Worm (Caenorhabditis elegans) whole organism, L2 larva: ENCODE measurements around the gene clec-265.

Source experiments
- C34F6.9 ChIP-seq: fragments of 150-350 bp; optimal IDR thresholded peaks from 2 replicates; lab custom pipeline; 2014; ENCODE audit warnings: missing biosample characterization, missing genetic modification characterization
- R02D3.7 ChIP-seq: fragments of 150-350 bp; optimal IDR thresholded peaks from 2 replicates; lab custom pipeline; 2014; ENCODE audit warnings: missing biosample characterization, missing genetic modification characterization
- Y55F3AM.14 ChIP-seq: fragments of 200-800 bp; sonication (Bioruptor generic); optimal IDR thresholded peaks from 2 replicates; lab custom pipeline; 2018; ENCODE audit warnings: mild to moderate bottlenecking, missing genetic modification characterization, missing compliant biosample characterization
- ZK546.5 ChIP-seq: sonication (generic microtip); optimal IDR thresholded peaks from 2 replicates; lab custom pipeline; 2017; ENCODE audit warnings: missing biosample characterization, missing genetic modification characterization
- alr-1 ChIP-seq: fragments of 150-350 bp; optimal IDR thresholded peaks from 2 replicates; lab custom pipeline; 2014; ENCODE audit warnings: missing biosample characterization, missing genetic modification characterization
- ama-1 ChIP-seq: fragments of 150-350 bp; optimal IDR thresholded peaks from 2 replicates; lab custom pipeline; 2018; ENCODE audit warnings: inconsistent platforms
- ceh-82 ChIP-seq: fragments of 150-350 bp; optimal IDR thresholded peaks from 2 replicates; lab custom pipeline; 2014; ENCODE audit warnings: missing biosample characterization, missing genetic modification characterization
- crh-2 ChIP-seq: sonication (generic microtip); optimal IDR thresholded peaks from 2 replicates; lab custom pipeline; 2017; ENCODE audit warnings: missing biosample characterization, missing genetic modification characterization
- dmd-4 ChIP-seq: sonication (generic microtip); optimal IDR thresholded peaks from 2 replicates; lab custom pipeline; 2017; ENCODE audit warnings: missing biosample characterization, missing genetic modification characterization
- egl-27 ChIP-seq: sonication (generic microtip); optimal IDR thresholded peaks from 3 replicates; lab custom pipeline; 2017; ENCODE audit warnings: missing biosample characterization, missing genetic modification reagents, missing genetic modification characterization
- elt-1 ChIP-seq: fragments of 150-350 bp; optimal IDR thresholded peaks from 2 replicates; lab custom pipeline; 2014; ENCODE audit warnings: missing biosample characterization, missing genetic modification characterization
- elt-3 ChIP-seq: sonication (generic microtip); optimal IDR thresholded peaks from 2 replicates; lab custom pipeline; 2017; ENCODE audit warnings: missing biosample characterization, missing genetic modification characterization
- fos-1 ChIP-seq: fragments of 150-350 bp; optimal IDR thresholded peaks from 2 replicates; lab custom pipeline; 2014; ENCODE audit warnings: missing biosample characterization, missing genetic modification characterization
- gmeb-1 ChIP-seq: fragments of 150-350 bp; optimal IDR thresholded peaks from 2 replicates; lab custom pipeline; 2014; ENCODE audit warnings: missing biosample characterization, missing genetic modification characterization
- lin-11 ChIP-seq: fragments of 150-350 bp; sonication (generic microtip); optimal IDR thresholded peaks from 2 replicates; lab custom pipeline; 2014; ENCODE audit warnings: missing biosample characterization, missing genetic modification characterization, inconsistent platforms, mixed read lengths
- lin-13 ChIP-seq: fragments of 150-350 bp; optimal IDR thresholded peaks from 2 replicates; lab custom pipeline; 2014; ENCODE audit warnings: missing biosample characterization, missing genetic modification reagents, missing genetic modification characterization
- lin-39 ChIP-seq: fragments of 150-350 bp; optimal IDR thresholded peaks from 2 replicates; lab custom pipeline; 2014; ENCODE audit warnings: missing biosample characterization, missing genetic modification reagents, missing genetic modification characterization
- lsy-2 ChIP-seq, 2 experiments: fragments of 150-350 bp in 1 of 2; sonication (generic microtip) in 1 of 2; optimal IDR thresholded peaks; 2 replicates each; lab custom pipeline; 2014 to 2017; ENCODE audit warnings: missing biosample characterization in 2 of 2, missing genetic modification characterization in 2 of 2
- mbf-1 ChIP-seq: sonication (generic microtip); optimal IDR thresholded peaks from 2 replicates; lab custom pipeline; 2017; ENCODE audit warnings: missing biosample characterization, missing genetic modification characterization
- mdl-1 ChIP-seq, 2 experiments: fragments of 150-350 bp in 1 of 2; sonication (generic microtip) in 1 of 2; optimal IDR thresholded peaks; 2 replicates each; lab custom pipeline; 2017; ENCODE audit warnings: missing biosample characterization in 2 of 2, missing genetic modification characterization in 2 of 2
- nhr-10 ChIP-seq: sonication (generic microtip); optimal IDR thresholded peaks from 2 replicates; lab custom pipeline; 2017; ENCODE audit warnings: missing biosample characterization, missing genetic modification characterization
- nhr-11 ChIP-seq: fragments of 150-350 bp; optimal IDR thresholded peaks from 2 replicates; lab custom pipeline; 2014; ENCODE audit warnings: missing biosample characterization, missing genetic modification characterization
- nhr-12 ChIP-seq: fragments of 150-350 bp; optimal IDR thresholded peaks from 2 replicates; lab custom pipeline; 2014; ENCODE audit warnings: missing biosample characterization, missing genetic modification characterization
- nhr-129 ChIP-seq: fragments of 150-350 bp; optimal IDR thresholded peaks from 2 replicates; lab custom pipeline; 2014; ENCODE audit warnings: missing biosample characterization, missing genetic modification characterization
- nhr-21 ChIP-seq: fragments of 150-350 bp; optimal IDR thresholded peaks from 2 replicates; lab custom pipeline; 2014; ENCODE audit warnings: missing biosample characterization, missing genetic modification characterization
- nhr-23 ChIP-seq: fragments of 150-350 bp; optimal IDR thresholded peaks from 2 replicates; lab custom pipeline; 2014; ENCODE audit warnings: missing biosample characterization, missing genetic modification reagents, missing genetic modification characterization
- nhr-237 ChIP-seq: fragments of 150-350 bp; optimal IDR thresholded peaks from 2 replicates; lab custom pipeline; 2014; ENCODE audit warnings: missing biosample characterization, missing genetic modification characterization
- nhr-25 ChIP-seq: fragments of 150-350 bp; sonication (generic microtip); optimal IDR thresholded peaks from 3 replicates; lab custom pipeline; 2014; ENCODE audit warnings: missing biosample characterization, missing genetic modification characterization
- nhr-6 ChIP-seq: fragments of 150-350 bp; optimal IDR thresholded peaks from 2 replicates; lab custom pipeline; 2014; ENCODE audit warnings: missing biosample characterization, missing genetic modification characterization
- nhr-77 ChIP-seq: fragments of 150-350 bp; optimal IDR thresholded peaks from 2 replicates; lab custom pipeline; 2014; ENCODE audit warnings: missing biosample characterization, missing genetic modification characterization
- peb-1 ChIP-seq: fragments of 150-350 bp; optimal IDR thresholded peaks from 2 replicates; lab custom pipeline; 2014; ENCODE audit warnings: missing biosample characterization, missing genetic modification characterization
- sem-4 ChIP-seq: fragments of 150-350 bp; optimal IDR thresholded peaks from 2 replicates; lab custom pipeline; 2014; ENCODE audit warnings: missing biosample characterization, missing genetic modification reagents, missing genetic modification characterization
- skn-1 ChIP-seq: sonication (generic microtip); optimal IDR thresholded peaks from 2 replicates; lab custom pipeline; 2017; ENCODE audit warnings: missing biosample characterization, missing genetic modification characterization
- sma-9 ChIP-seq, 2 experiments: fragments of 150-350 bp in 1 of 2; sonication (generic microtip) in 1 of 2; optimal IDR thresholded peaks; 2 replicates each; lab custom pipeline; 2014 to 2016; ENCODE audit warnings: missing genetic modification characterization in 2 of 2, mild to moderate bottlenecking in 1 of 2, missing biosample characterization in 1 of 2, missing compliant biosample characterization in 1 of 2, missing genetic modification reagents in 1 of 2, moderate library complexity in 1 of 2
- snpc-4 ChIP-seq: fragments of 150-350 bp; optimal IDR thresholded peaks from 2 replicates; lab custom pipeline; 2014; ENCODE audit warnings: missing biosample characterization, missing genetic modification characterization
- unc-39 ChIP-seq: fragments of 150-350 bp; optimal IDR thresholded peaks from 2 replicates; lab custom pipeline; 2014; ENCODE audit warnings: missing biosample characterization, missing genetic modification characterization
- unc-55 ChIP-seq: fragments of 150-350 bp; sonication (generic microtip); optimal IDR thresholded peaks from 3 replicates; lab custom pipeline; 2014; ENCODE audit warnings: missing biosample characterization, missing genetic modification reagents, missing genetic modification characterization
- unc-62 ChIP-seq: fragments of 150-350 bp; optimal IDR thresholded peaks from 2 replicates; lab custom pipeline; 2014; ENCODE audit warnings: missing biosample characterization, missing genetic modification reagents, missing genetic modification characterization
- zag-1 ChIP-seq: fragments of 150-350 bp; optimal IDR thresholded peaks from 2 replicates; lab custom pipeline; 2014; ENCODE audit warnings: missing biosample characterization, missing genetic modification characterization
- ztf-1 ChIP-seq: fragments of 200-800 bp; sonication (Bioruptor generic); conservative IDR thresholded peaks from 2 replicates; pipeline ENCODE4 v1.3.6; 2022; ENCODE audit warnings: missing genetic modification characterization, missing compliant biosample characterization
- ztf-11 ChIP-seq: sonication (generic microtip); optimal IDR thresholded peaks from 2 replicates; lab custom pipeline; 2017; ENCODE audit warnings: missing biosample characterization, missing genetic modification characterization
- ztf-4 ChIP-seq: fragments of 150-350 bp; optimal IDR thresholded peaks from 2 replicates; lab custom pipeline; 2014; ENCODE audit warnings: missing biosample characterization, missing genetic modification characterization

Gene clec-265

ce11 chrX:3031484-3031883 is at the start of gene clec-265:
Gene clec-265, plus strand, starts transcription at chrX:3031783.
- TF ChIP-seq crh-2 (tag; lab: Kevin White, UChicago) = peak; percentile 55
- TF ChIP-seq lin-11 (tag; lab: Kevin White, UChicago) = no peak
- no peak for TF ChIP-seq elt-3
- TF ChIP-seq skn-1 (tag; lab: Kevin White, UChicago) = peak; percentile 68
- TF ChIP-seq sma-9 (GFP tag; optimal IDR thresholded peaks at IDR 0.05; lab: Kevin White, UChicago) = peak; percentile 71
- no peak for TF ChIP-seq sma-9 (tag; optimal IDR thresholded peaks at IDR 0.05; lab: Kevin White, UChicago)
- TF ChIP-seq ama-1 = no peak
- peak; percentile 99 for TF ChIP-seq fos-1 (tag; lab: Kevin White, UChicago)

ce11 chrX:2983996-2984395 is 47.6 kb upstream of the clec-265 start, which contains the start of gene osm-5:
Gene osm-5, plus strand, starts transcription at chrX:2984263.
- TF ChIP-seq R02D3.7 (tag; lab: Kevin White, UChicago) = no peak
- TF ChIP-seq ama-1 = no peak
- no peak for TF ChIP-seq gmeb-1 (tag; lab: Kevin White, UChicago)
- TF ChIP-seq nhr-6 (tag; lab: Kevin White, UChicago) = no peak
- no peak for TF ChIP-seq nhr-129
- no peak for TF ChIP-seq ztf-4 (tag; lab: Kevin White, UChicago)
- no peak for TF ChIP-seq Y55F3AM.14
- no peak for TF ChIP-seq unc-39 (tag; lab: Kevin White, UChicago)
- no peak for TF ChIP-seq ceh-82 (tag; lab: Kevin White, UChicago)
- TF ChIP-seq skn-1 (tag; lab: Kevin White, UChicago) = no peak
- TF ChIP-seq mdl-1 (tag; optimal IDR thresholded peaks at IDR 0.05; lab: Kevin White, UChicago) = no peak
- no peak for TF ChIP-seq ZK546.5 (tag; lab: Kevin White, UChicago)
- no peak for TF ChIP-seq nhr-237
- no peak for TF ChIP-seq nhr-11 (tag; lab: Kevin White, UChicago)

ce11 chrX:2990145-2990544 is 41.4 kb upstream of the clec-265 start:
- TF ChIP-seq unc-55 (GFP tag; lab: Kevin White, UChicago) (no peak), nhr-77 (tag; lab: Kevin White, UChicago) (no peak), skn-1 (tag; lab: Kevin White, UChicago) (no peak), lin-13 (no peak), lsy-2 (tag; optimal IDR thresholded peaks at IDR 0.05; lab: Kevin White, UChicago) (no peak), mbf-1 (tag; lab: Kevin White, UChicago) (no peak)

- TF ChIP-seq peb-1 (tag; lab: Kevin White, UChicago) (no peak), dmd-4 (tag; lab: Kevin White, UChicago) (no peak), ztf-11 (tag; lab: Kevin White, UChicago) (no peak), lin-13 (no peak), unc-62 (no peak), nhr-10 (tag; lab: Kevin White, UChicago) (no peak), Y55F3AM.14 (no peak), alr-1 (tag; lab: Kevin White, UChicago) (no peak), nhr-11 (tag; lab: Kevin White, UChicago) (no peak), ztf-1 (GFP tag; lab: Robert Waterston, UW) (no peak), mdl-1 (tag; optimal IDR thresholded peaks at IDR 0.05; lab: Kevin White, UChicago) (no peak), C34F6.9 (tag; lab: Kevin White, UChicago) (no peak), lin-11 (tag; lab: Kevin White, UChicago) (no peak), sem-4 (no peak), skn-1 (tag; lab: Kevin White, UChicago) (no peak), nhr-12 (no peak)
Observed at ce11 chrX:2996318-2996717, 35.3 kb upstream of the clec-265 start.

- TF ChIP-seq lin-11 (tag; lab: Kevin White, UChicago) = peak; percentile 76
- peak; percentile 99 for TF ChIP-seq fos-1 (tag; lab: Kevin White, UChicago)
- TF ChIP-seq elt-1 (tag; lab: Kevin White, UChicago) = no peak
- TF ChIP-seq dmd-4 (tag; lab: Kevin White, UChicago) = peak; percentile 85
- peak; percentile 91 for TF ChIP-seq snpc-4
- peak; percentile 100 for TF ChIP-seq nhr-21 (tag; lab: Kevin White, UChicago)
- TF ChIP-seq nhr-23 (tag; lab: Kevin White, UChicago) = no peak
- TF ChIP-seq nhr-11 (tag; lab: Kevin White, UChicago) = peak; percentile 89
- peak; percentile 99 for TF ChIP-seq zag-1 (tag; lab: Kevin White, UChicago)
- peak; percentile 82 for TF ChIP-seq ztf-11 (tag; lab: Kevin White, UChicago)
- peak; percentile 100 for TF ChIP-seq unc-55 (GFP tag; lab: Kevin White, UChicago)
- TF ChIP-seq Y55F3AM.14 = peak; percentile 95
- TF ChIP-seq unc-62 = peak; percentile 90
- peak; percentile 96 for TF ChIP-seq lin-39 (tag; lab: Kevin White, UChicago)
- TF ChIP-seq egl-27 (tag; lab: Kevin White, UChicago) = peak; percentile 97
- TF ChIP-seq gmeb-1 (tag; lab: Kevin White, UChicago) = peak; percentile 93
- TF ChIP-seq skn-1 (tag; lab: Kevin White, UChicago) = peak; percentile 96
- TF ChIP-seq R02D3.7 (tag; lab: Kevin White, UChicago) = peak; percentile 85
- peak; percentile 95 for TF ChIP-seq ceh-82 (tag; lab: Kevin White, UChicago)
- TF ChIP-seq lin-13 = peak; percentile 99
- TF ChIP-seq sma-9 (GFP tag; optimal IDR thresholded peaks at IDR 0.05; lab: Kevin White, UChicago) = peak; percentile 98
- peak; percentile 9 for TF ChIP-seq sma-9 (tag; optimal IDR thresholded peaks at IDR 0.05; lab: Kevin White, UChicago)
- TF ChIP-seq ztf-1 (GFP tag; lab: Robert Waterston, UW) = no peak
- TF ChIP-seq unc-39 (tag; lab: Kevin White, UChicago) = peak; percentile 91
- peak; percentile 95 for TF ChIP-seq ztf-4 (tag; lab: Kevin White, UChicago)
- peak; percentile 55 for TF ChIP-seq elt-3
- TF ChIP-seq ZK546.5 (tag; lab: Kevin White, UChicago) = peak; percentile 81
- TF ChIP-seq nhr-25 (tag; lab: Kevin White, UChicago) = peak; percentile 99
- peak; percentile 99 for TF ChIP-seq nhr-6 (tag; lab: Kevin White, UChicago)
- peak; percentile 79 for TF ChIP-seq peb-1 (tag; lab: Kevin White, UChicago)
Observed at ce11 chrX:2996976-2997399, 34.6 kb upstream of the clec-265 start.
